Fruit fly (Drosophila melanogaster) whole organism, pupa: ENCODE data around the gene CG15308.

Source experiments
- CG10348 ChIP-seq: fragments of 200-800 bp; sonication (Bioruptor generic); IDR thresholded peaks from 2 replicates; pipeline ENCODE4 v1.3.6; 2022; ENCODE audit warnings: missing biosample characterization, missing genetic modification characterization
- CG15710 ChIP-seq: fragments of 200-800 bp; sonication (Bioruptor generic); optimal IDR thresholded peaks from 2 replicates; lab custom pipeline; 2018; ENCODE audit warnings: missing biosample characterization, mild to moderate bottlenecking, missing genetic modification characterization, moderate library complexity
- CG8159 ChIP-seq: fragments of 200-800 bp; sonication (Bioruptor generic); optimal IDR thresholded peaks from 3 replicates; lab custom pipeline; 2018; ENCODE audit warnings: missing biosample characterization, mild to moderate bottlenecking, missing genetic modification characterization, moderate library complexity
- EcR ChIP-seq: fragments of 200-800 bp; sonication (Bioruptor generic); optimal IDR thresholded peaks from 3 replicates; lab custom pipeline; 2019; ENCODE audit warnings: missing biosample characterization, missing genetic modification characterization, mild to moderate bottlenecking, moderate library complexity, missing genetic modification reagents
- gl ChIP-seq: fragments of 200-800 bp; sonication (Bioruptor generic); optimal IDR thresholded peaks from 2 replicates; lab custom pipeline; 2018; ENCODE audit warnings: missing biosample characterization, mild to moderate bottlenecking, missing genetic modification characterization

DNA sequence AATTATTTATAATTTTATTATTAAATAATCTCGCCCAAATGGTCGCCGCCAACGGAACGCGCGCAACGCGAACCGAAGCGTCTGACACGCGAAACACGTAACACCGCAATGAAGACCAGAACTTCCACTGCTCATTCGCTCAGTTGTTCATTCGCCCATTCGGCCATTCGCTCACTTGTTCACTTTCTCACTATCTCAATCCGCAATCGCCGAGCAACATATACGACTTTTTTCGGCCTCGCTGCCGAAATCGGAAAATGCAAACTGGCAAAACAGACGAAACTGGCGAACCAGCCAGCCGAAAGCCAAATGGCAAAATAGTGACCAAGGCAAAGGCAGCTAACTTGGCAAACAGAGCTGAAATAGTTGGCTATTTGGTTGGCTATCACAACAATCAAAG is 31.1 kb upstream of the CG15308 start:
- TF ChIP-seq CG15710 (tag; lab: Kevin White, UChicago) (no peak), CG10348 (GFP tag; lab: Robert Waterston, UW) (no peak), CG8159 (tag; lab: Kevin White, UChicago) (no peak), EcR (no peak), gl (no peak)
